Fruit fly (Drosophila melanogaster): ENCODE measurements around the gene Gs1.

Gene Gs1

dm6 chr2L:160581-161452, 28.9 kb downstream of the Gs1 start (continued):
- TF ChIP-seq ATbp (GFP tag; optimal IDR thresholded peaks at IDR 0.05) (no peak), Hsf (GFP tag; optimal IDR thresholded peaks at IDR 0.05) (no peak), sima (GFP tag; optimal IDR thresholded peaks at IDR 0.05) (no peak), CG16863 (GFP tag; optimal IDR thresholded peaks at IDR 0.05) (no peak), NFAT (GFP tag; IDR thresholded peaks at IDR 0.05) (no peak), Atf6 (GFP tag; IDR thresholded peaks at IDR 0.05) (no peak), cas (GFP tag; IDR thresholded peaks at IDR 0.05) (no peak), CG43689 (GFP tag; IDR thresholded peaks at IDR 0.05) (no peak), Meics (GFP tag; optimal IDR thresholded peaks at IDR 0.05) (peak; percentile 10), pzg (GFP tag; optimal IDR thresholded peaks at IDR 0.05) (no peak), Side (GFP tag; optimal IDR thresholded peaks at IDR 0.05) (no peak), CG11247 (GFP tag; IDR thresholded peaks at IDR 0.05) (no peak), Vsx1 (GFP tag; optimal IDR thresholded peaks at IDR 0.05) (no peak), CG17912 (GFP tag; optimal IDR thresholded peaks at IDR 0.05) (peak; percentile 59), Bdp1 (GFP tag; optimal IDR thresholded peaks at IDR 0.05) (peak; percentile 8), B-H1 (GFP tag; IDR thresholded peaks at IDR 0.05) (no peak), knrl (GFP tag; IDR thresholded peaks at IDR 0.05; ENCODE audit: partially characterized antibody) (no peak), CG13894 (tag; optimal IDR thresholded peaks at IDR 0.05) (peak; percentile 79), Gug (GFP tag; IDR thresholded peaks at IDR 0.05) (no peak), MESR4 (GFP tag; optimal IDR thresholded peaks at IDR 0.05) (no peak), lab (GFP tag; optimal IDR thresholded peaks at IDR 0.05) (peak; percentile 56), Ptx1 (GFP tag; IDR thresholded peaks at IDR 0.05) (no peak), Deaf1 (tag; optimal IDR thresholded peaks at IDR 0.05) (peak; percentile 38), Mrtf (GFP tag; IDR thresholded peaks at IDR 0.05) (no peak), CG6689 (GFP tag; IDR thresholded peaks at IDR 0.05) (no peak), CG5953 (GFP tag; IDR thresholded peaks at IDR 0.05) (no peak), CG15073 (GFP tag; optimal IDR thresholded peaks at IDR 0.05) (no peak), CG12659 (GFP tag; optimal IDR thresholded peaks at IDR 0.05) (peak; percentile 13), CG1602 (GFP tag; optimal IDR thresholded peaks at IDR 0.05) (no peak), CG9609 (GFP tag; optimal IDR thresholded peaks at IDR 0.05) (no peak), jing (GFP tag; optimal IDR thresholded peaks at IDR 0.05) (no peak), da (GFP tag; optimal IDR thresholded peaks at IDR 0.05) (peak; percentile 11), CG8281 (tag; optimal IDR thresholded peaks at IDR 0.05) (no peak), CG3065 (GFP tag; optimal IDR thresholded peaks at IDR 0.05) (no peak), CG14667 (GFP tag; IDR thresholded peaks at IDR 0.05) (no peak), Fer3 (tag; optimal IDR thresholded peaks at IDR 0.05) (no peak), Kr (GFP tag; optimal IDR thresholded peaks at IDR 0.05) (peak; percentile 99), bbx (GFP tag; IDR thresholded peaks at IDR 0.05; ENCODE audit: partially characterized antibody) (no peak), CG10366 (GFP tag; IDR thresholded peaks at IDR 0.05) (no peak), cwo (GFP tag; optimal IDR thresholded peaks at IDR 0.05) (peak; percentile 52), CG34422 (GFP tag; IDR thresholded peaks at IDR 0.05) (no peak), caup (GFP tag; optimal IDR thresholded peaks at IDR 0.05; ENCODE audit: severe bottlenecking) (peak; percentile 48), BEAF-32 (GFP tag; optimal IDR thresholded peaks at IDR 0.05) (no peak), bowl (GFP tag; IDR thresholded peaks at IDR 0.05) (no peak), CG11504 (tag; optimal IDR thresholded peaks at IDR 0.05) (peak; percentile 10), dmrt99B (tag; optimal IDR thresholded peaks at IDR 0.05) (peak; percentile 22), ro (GFP tag; IDR thresholded peaks at IDR 0.05) (no peak), CG6175 (GFP tag; IDR thresholded peaks at IDR 0.05) (no peak), pho (GFP tag; optimal IDR thresholded peaks at IDR 0.05) (peak; percentile 40)

Data from whole organism, embryonic.